Worm (Caenorhabditis elegans): Measurements from ENCODE around the gene E04F6.15.

E04F6.15 gene

DNA sequence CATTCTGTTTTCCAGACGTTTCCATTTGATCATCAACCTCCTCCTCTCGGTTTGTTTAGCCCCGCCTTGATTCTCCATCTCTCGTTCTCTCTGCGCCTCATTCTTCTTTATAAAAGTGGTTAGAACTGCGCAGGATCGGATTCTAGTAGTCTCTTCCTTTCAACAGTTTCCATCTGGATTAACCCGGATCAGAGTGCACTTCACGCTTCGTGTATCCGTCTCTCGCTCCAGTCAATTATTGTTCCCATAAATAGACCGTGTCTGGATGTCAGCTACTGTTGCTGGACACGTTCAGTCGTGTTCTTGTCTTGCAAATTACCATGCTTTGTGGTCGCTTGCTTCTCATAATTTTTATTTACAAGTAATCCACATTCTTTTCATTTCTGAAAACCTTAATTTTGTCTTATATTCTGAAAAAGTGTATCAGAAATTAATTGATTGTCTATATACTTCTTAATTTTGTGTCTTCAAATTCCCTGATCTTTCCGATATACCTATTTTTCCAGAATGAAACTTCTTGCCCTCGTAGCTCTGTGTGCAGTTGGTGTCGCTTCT, 18.6 kb upstream of the E04F6.15 start, which contains the start of gene F32A5.4:
Gene F32A5.4 (plus strand): TSS at position 505 of the 555 bp plus-strand sequence.
- TF ChIP-seq nhr-2 (tag; optimal IDR thresholded peaks at IDR 0.05) = no peak
- no peak for TF ChIP-seq blmp-1 (tag; optimal IDR thresholded peaks at IDR 0.05)
- no peak for TF ChIP-seq M03D4.4 (tag; optimal IDR thresholded peaks at IDR 0.05)
- TF ChIP-seq elt-3 (tag; optimal IDR thresholded peaks at IDR 0.05) = no peak
- no peak for TF ChIP-seq lin-13 (tag; optimal IDR thresholded peaks at IDR 0.05)
- no peak for TF ChIP-seq hlh-1 (tag; optimal IDR thresholded peaks at IDR 0.05)
- no peak for TF ChIP-seq bed-3 (GFP tag; optimal IDR thresholded peaks at IDR 0.05)
- TF ChIP-seq ceh-43 (GFP tag; optimal IDR thresholded peaks at IDR 0.05) = no peak
- TF ChIP-seq zip-8 (tag; optimal IDR thresholded peaks at IDR 0.05) = no peak
- TF ChIP-seq ceh-83 (GFP tag; optimal IDR thresholded peaks at IDR 0.05) = no peak
- TF ChIP-seq flh-1 (GFP tag; optimal IDR thresholded peaks at IDR 0.05) = no peak
- no peak for TF ChIP-seq drap-1 (GFP tag; optimal IDR thresholded peaks at IDR 0.05)
- no peak for TF ChIP-seq ham-2 (GFP tag; optimal IDR thresholded peaks at IDR 0.05)
- no peak for TF ChIP-seq sptf-1 (tag; optimal IDR thresholded peaks at IDR 0.05)
- no peak for TF ChIP-seq elt-1 (tag; optimal IDR thresholded peaks at IDR 0.05; ENCODE audit: borderline replicate concordance, insufficient read depth)
- TF ChIP-seq mls-2 (tag; optimal IDR thresholded peaks at IDR 0.05) = no peak
- no peak for TF ChIP-seq ceh-39 (tag; optimal IDR thresholded peaks at IDR 0.05)

DNA sequence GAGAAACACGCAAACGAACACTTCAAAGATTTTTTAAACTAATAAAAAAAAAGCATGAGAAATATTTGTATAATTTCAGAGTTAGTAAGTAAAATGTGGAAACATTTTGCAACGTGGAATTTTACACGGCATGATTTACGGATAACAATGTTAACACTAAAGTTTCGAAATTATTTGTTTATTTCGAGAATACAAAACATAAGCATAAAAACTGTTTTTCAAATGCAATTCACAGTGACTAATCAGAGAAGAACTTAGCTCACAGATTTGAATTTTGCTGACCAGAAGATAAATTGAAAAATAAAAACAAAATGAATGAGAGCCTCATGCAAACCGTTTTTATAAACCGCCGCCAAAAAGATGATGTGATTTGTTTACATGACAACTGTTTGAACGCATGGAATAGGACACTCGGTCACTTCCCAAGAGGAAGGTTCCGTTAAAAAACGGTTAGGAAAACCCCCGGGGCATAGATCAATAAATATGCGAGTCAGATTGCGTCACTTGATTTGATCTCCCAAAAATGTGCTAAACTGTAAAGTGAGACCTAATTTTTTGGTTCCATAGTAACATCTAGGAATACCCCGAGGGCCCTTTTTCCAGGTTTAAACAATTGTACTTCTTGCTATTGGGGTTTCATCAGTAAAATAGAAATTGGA, 15.9 kb upstream of the E04F6.15 start, which contains the start of gene clh-3:
Gene clh-3 (minus strand): TSS at position 51 of the 659 bp plus-strand sequence.
- TF ChIP-seq cnd-1 (tag; optimal IDR thresholded peaks at IDR 0.05) = no peak
- no peak for TF ChIP-seq ces-1 (GFP tag; optimal IDR thresholded peaks at IDR 0.05)
- TF ChIP-seq sptf-1 (tag; optimal IDR thresholded peaks at IDR 0.05) = no peak
- no peak for TF ChIP-seq pha-4 (tag; optimal IDR thresholded peaks at IDR 0.05)
- TF ChIP-seq nhr-76 (tag; optimal IDR thresholded peaks at IDR 0.05) = no peak
- no peak for TF ChIP-seq snpc-4 (tag; optimal IDR thresholded peaks at IDR 0.05)
- TF ChIP-seq flh-1 (GFP tag; optimal IDR thresholded peaks at IDR 0.05) = no peak
- no peak for TF ChIP-seq lin-13 (tag; optimal IDR thresholded peaks at IDR 0.05)
- no peak for TF ChIP-seq nhr-28 (tag; optimal IDR thresholded peaks at IDR 0.05)
- no peak for TF ChIP-seq nhr-12 (tag; optimal IDR thresholded peaks at IDR 0.05)
- TF ChIP-seq unc-39 (tag; optimal IDR thresholded peaks at IDR 0.05) = no peak
- TF ChIP-seq ham-2 (GFP tag; optimal IDR thresholded peaks at IDR 0.05) = no peak
- TF ChIP-seq nhr-237 (tag; optimal IDR thresholded peaks at IDR 0.05) = no peak
- TF ChIP-seq M03D4.4 (tag; optimal IDR thresholded peaks at IDR 0.05) = no peak
- no peak for TF ChIP-seq zip-8 (tag; optimal IDR thresholded peaks at IDR 0.05)
- TF ChIP-seq mep-1 (tag; optimal IDR thresholded peaks at IDR 0.05) = no peak
- TF ChIP-seq nhr-2 (tag; optimal IDR thresholded peaks at IDR 0.05) = no peak

DNA sequence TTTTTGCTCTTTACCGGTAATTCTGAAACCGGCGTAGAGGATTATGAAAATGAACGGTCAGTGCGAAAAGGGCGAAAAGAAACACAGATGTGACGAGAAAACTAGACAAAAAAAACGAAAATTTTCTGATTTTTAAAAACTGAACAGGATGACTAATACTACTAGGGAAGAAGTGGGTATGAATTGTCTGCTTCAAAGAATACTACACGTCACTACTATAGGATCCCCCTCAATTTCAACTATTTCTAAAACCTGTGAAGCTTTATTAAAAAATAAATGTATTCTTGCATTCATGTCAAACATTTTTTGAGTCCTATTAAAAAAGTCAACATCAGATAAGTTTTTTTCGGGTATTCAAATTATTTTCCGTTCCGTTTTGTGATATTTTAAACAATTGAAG, 14.0 kb upstream of the E04F6.15 start:
- TF ChIP-seq M03D4.4 (tag; optimal IDR thresholded peaks at IDR 0.05) (no peak), cnd-1 (tag; optimal IDR thresholded peaks at IDR 0.05) (no peak), zip-8 (tag; optimal IDR thresholded peaks at IDR 0.05) (no peak), hlh-1 (tag; optimal IDR thresholded peaks at IDR 0.05) (no peak), ceh-39 (tag; optimal IDR thresholded peaks at IDR 0.05) (no peak), sptf-1 (tag; optimal IDR thresholded peaks at IDR 0.05) (no peak)

DNA sequence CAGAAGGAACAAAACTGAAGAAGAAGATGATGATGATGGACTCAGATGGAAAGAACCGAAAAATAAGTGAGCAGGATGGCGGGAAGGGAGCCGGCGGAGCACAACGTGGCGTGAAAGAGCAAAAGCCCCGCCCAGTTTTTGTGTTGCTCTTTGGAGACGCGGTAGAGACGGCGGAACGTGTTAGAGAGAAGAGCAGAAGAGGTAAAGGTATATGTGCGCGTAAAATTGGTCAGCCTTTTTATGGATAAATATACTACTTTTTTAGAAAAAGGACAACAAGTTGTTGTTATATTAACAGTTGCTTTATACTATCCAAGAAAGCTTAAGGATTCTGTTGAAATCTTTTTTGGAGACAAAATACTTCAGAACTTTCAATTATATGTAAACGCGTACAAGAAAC, 7.0 kb upstream of the E04F6.15 start, which contains the start of gene E04F6.10:
Gene E04F6.10 (minus strand): TSS at position 101 of the 400 bp plus-strand sequence.
- TF ChIP-seq hlh-1 (tag; optimal IDR thresholded peaks at IDR 0.05) = no peak

DNA sequence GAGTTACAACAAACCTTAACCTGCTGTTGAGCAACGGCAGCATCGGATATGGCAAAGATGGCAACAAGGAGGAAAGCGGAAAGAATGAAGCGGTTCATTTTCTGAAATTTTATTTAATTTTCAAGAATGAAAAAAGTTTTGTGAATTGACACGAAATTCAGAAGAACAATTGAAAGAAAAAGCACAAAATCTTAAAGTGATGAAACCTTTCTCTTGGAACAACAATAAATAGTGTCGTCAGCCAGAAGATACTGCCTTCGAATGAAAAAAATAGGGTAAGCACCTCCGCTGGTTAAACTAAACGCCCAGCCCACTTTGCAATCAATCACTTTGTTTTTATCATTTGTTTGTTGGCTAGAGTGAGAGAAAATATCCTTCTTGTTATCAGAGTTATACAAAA, 2.0 kb upstream of the E04F6.15 start, which contains the start of gene E04F6.9:
Gene E04F6.9 (minus strand): TSS at position 101 of the 400 bp plus-strand sequence.
- no peak for TF ChIP-seq ces-1 (GFP tag; optimal IDR thresholded peaks at IDR 0.05)

DNA sequence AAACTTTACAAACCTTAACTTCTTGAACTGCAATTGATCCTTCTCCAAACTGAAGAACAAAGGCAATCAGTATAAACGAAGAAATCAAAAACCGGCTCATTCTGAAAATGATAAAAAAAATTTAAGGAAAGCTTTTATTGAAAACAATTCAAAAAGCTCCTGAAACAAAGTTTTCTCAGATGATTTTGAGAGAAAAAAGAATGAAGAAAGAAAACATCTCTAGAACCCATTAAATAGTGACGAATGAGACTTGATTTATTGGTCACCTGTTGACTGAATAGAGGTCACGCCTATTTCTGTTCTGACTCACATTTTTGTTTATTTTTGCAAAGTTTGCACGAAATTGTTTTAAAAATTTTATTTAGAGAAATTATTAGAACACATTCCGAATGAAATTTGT, 1.2 kb upstream of the E04F6.15 start, which contains the start of gene E04F6.8:
Gene E04F6.8 (minus strand): TSS at position 101 of the 400 bp plus-strand sequence.
- no peak for TF ChIP-seq ham-2 (GFP tag; optimal IDR thresholded peaks at IDR 0.05)
- no peak for TF ChIP-seq nhr-237 (tag; optimal IDR thresholded peaks at IDR 0.05)
- no peak for TF ChIP-seq ces-1 (GFP tag; optimal IDR thresholded peaks at IDR 0.05)

All from whole organism, mixed stage, embryonic.